ENCODE assay signal across 1 fruit fly cellular context in the genomic region with DNA sequence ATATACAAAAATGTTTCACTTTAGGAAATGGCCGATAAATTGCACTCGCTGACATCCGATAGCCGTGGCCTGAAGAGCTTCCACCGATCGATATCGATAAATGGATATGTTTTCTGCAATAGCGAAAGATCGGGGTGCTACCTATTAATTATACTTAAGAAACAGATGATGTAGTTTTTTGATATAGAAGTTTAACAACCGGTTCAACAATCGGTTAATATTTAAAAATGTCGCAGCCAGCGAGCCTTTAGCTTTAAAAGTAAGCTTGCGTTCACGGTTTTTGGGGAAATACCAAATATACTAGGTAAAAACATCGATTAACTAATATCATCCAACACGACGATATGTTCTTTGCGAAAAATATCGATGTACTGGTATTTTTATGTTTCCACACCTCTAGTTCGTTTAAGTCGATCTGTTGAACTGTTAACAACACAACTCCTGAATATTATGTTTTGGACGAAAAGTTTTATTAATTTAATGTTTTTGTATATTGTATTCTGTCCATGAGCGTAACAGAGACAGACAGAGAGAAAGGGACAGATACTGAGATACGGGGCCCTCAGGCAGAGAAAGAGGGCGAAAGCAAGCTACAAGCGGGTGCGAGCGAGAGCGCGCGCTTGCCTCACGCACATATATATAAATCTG.
TF ChIP-seq lines count a peak whose summit lies in the region.

Gene Dredd, minus strand, starts transcription at position 51 of the 648 bp plus-strand sequence.

TF ChIP-seq in whole organism, embryonic, 481 proteins besides CTCF, POLR2A, EP300 and RAD21 (continued from another document and continues in another):
- no peak for TF ChIP-seq Chrac-16 (GFP tag; optimal IDR thresholded peaks at IDR 0.05; lab: Kevin White, UChicago)
- peak; percentile 34 for TF ChIP-seq CG10543 (GFP tag; optimal IDR thresholded peaks at IDR 0.05; lab: Kevin White, UChicago)
- TF ChIP-seq CG17829 (tag; optimal IDR thresholded peaks at IDR 0.05; lab: Kevin White, UChicago): peak; percentile 79
- peak; percentile 97 for TF ChIP-seq CG3995 (GFP tag; optimal IDR thresholded peaks at IDR 0.05; lab: Kevin White, UChicago)
- TF ChIP-seq CG34376 (GFP tag; optimal IDR thresholded peaks at IDR 0.05; lab: Kevin White, UChicago): peak; percentile 19
- TF ChIP-seq Hmr (GFP tag; optimal IDR thresholded peaks at IDR 0.05; lab: Kevin White, UChicago): peak; percentile 28
- no peak for TF ChIP-seq Aef1 (GFP tag; IDR thresholded peaks at IDR 0.05; lab: Robert Waterston, UW)
- TF ChIP-seq CG2129 (GFP tag; IDR thresholded peaks at IDR 0.05; lab: Robert Waterston, UW; ENCODE audit: partially characterized antibody): peak; percentile 73
- TF ChIP-seq CG15696 (tag; optimal IDR thresholded peaks at IDR 0.05; lab: Kevin White, UChicago): no peak
- peak; percentile 17 for TF ChIP-seq dm (GFP tag; optimal IDR thresholded peaks at IDR 0.05; lab: Kevin White, UChicago)
- no peak for TF ChIP-seq CG33213 (GFP tag; optimal IDR thresholded peaks at IDR 0.05; lab: Kevin White, UChicago)
- TF ChIP-seq bsh (GFP tag; optimal IDR thresholded peaks at IDR 0.05; lab: Kevin White, UChicago): no peak
- TF ChIP-seq CG5180 (GFP tag; optimal IDR thresholded peaks at IDR 0.05; lab: Kevin White, UChicago): no peak
- no peak for TF ChIP-seq CG12744 (GFP tag; optimal IDR thresholded peaks at IDR 0.05; lab: Kevin White, UChicago)
- no peak for TF ChIP-seq oc (tag; optimal IDR thresholded peaks at IDR 0.05; lab: Kevin White, UChicago)
- no peak for TF ChIP-seq exex (tag; optimal IDR thresholded peaks at IDR 0.05; lab: Kevin White, UChicago)
- TF ChIP-seq CG32772 (GFP tag; IDR thresholded peaks at IDR 0.05; lab: Robert Waterston, UW): no peak
- no peak for TF ChIP-seq fd96Cb (tag; optimal IDR thresholded peaks at IDR 0.05; lab: Kevin White, UChicago)
- no peak for TF ChIP-seq CG31224 (GFP tag; IDR thresholded peaks at IDR 0.05; lab: Robert Waterston, UW)
- TF ChIP-seq fru (optimal IDR thresholded peaks at IDR 0.05; lab: Kevin White, UChicago): no peak
- no peak for TF ChIP-seq abd-A (tag; optimal IDR thresholded peaks at IDR 0.05; lab: Kevin White, UChicago)
- TF ChIP-seq Max (GFP tag; optimal IDR thresholded peaks at IDR 0.05; lab: Kevin White, UChicago): no peak
- no peak for TF ChIP-seq CG17612 (GFP tag; IDR thresholded peaks at IDR 0.05; lab: Robert Waterston, UW)
- no peak for TF ChIP-seq H2.0 (GFP tag; IDR thresholded peaks at IDR 0.05; lab: Robert Waterston, UW)
- peak; percentile 67 for TF ChIP-seq CG14710 (tag; optimal IDR thresholded peaks at IDR 0.05; lab: Kevin White, UChicago)
- peak; percentile 76 for TF ChIP-seq CG12659 (GFP tag; optimal IDR thresholded peaks at IDR 0.05; lab: Kevin White, UChicago)
- no peak for TF ChIP-seq CG9876 (GFP tag; optimal IDR thresholded peaks at IDR 0.05; lab: Kevin White, UChicago)
- TF ChIP-seq CG13424 (tag; optimal IDR thresholded peaks at IDR 0.05; lab: Kevin White, UChicago): no peak
- no peak for TF ChIP-seq CG12071 (GFP tag; optimal IDR thresholded peaks at IDR 0.05; lab: Kevin White, UChicago)
- TF ChIP-seq CG15073 (GFP tag; optimal IDR thresholded peaks at IDR 0.05; lab: Kevin White, UChicago): no peak
- no peak for TF ChIP-seq CG3407 (GFP tag; optimal IDR thresholded peaks at IDR 0.05; lab: Kevin White, UChicago)
- TF ChIP-seq jumu (GFP tag; optimal IDR thresholded peaks at IDR 0.05; lab: Kevin White, UChicago): no peak
- no peak for TF ChIP-seq CG7839 (tag; optimal IDR thresholded peaks at IDR 0.05; lab: Kevin White, UChicago)
- TF ChIP-seq Hr3 (GFP tag; optimal IDR thresholded peaks at IDR 0.05; lab: Kevin White, UChicago): no peak
- no peak for TF ChIP-seq dan (GFP tag; IDR thresholded peaks at IDR 0.05; lab: Robert Waterston, UW)
- no peak for TF ChIP-seq Nf-YA (GFP tag; IDR thresholded peaks at IDR 0.05; lab: Robert Waterston, UW)
- no peak for TF ChIP-seq wek (GFP tag; optimal IDR thresholded peaks at IDR 0.05; lab: Kevin White, UChicago)
- no peak for TF ChIP-seq gsb-n (tag; optimal IDR thresholded peaks at IDR 0.05; lab: Kevin White, UChicago)
- peak; percentile 93 for TF ChIP-seq Dll (GFP tag; IDR thresholded peaks at IDR 0.05; lab: Robert Waterston, UW; ENCODE audit: partially characterized antibody)
- peak; percentile 100 for TF ChIP-seq vnd (GFP tag; IDR thresholded peaks at IDR 0.05; lab: Robert Waterston, UW; ENCODE audit: partially characterized antibody)
- TF ChIP-seq CG17361 (GFP tag; IDR thresholded peaks at IDR 0.05; lab: Robert Waterston, UW): peak; percentile 40; the same call in 1 of the 3 replicates
- TF ChIP-seq Dref (GFP tag; IDR thresholded peaks at IDR 0.05; lab: Robert Waterston, UW): peak; percentile 76
- TF ChIP-seq CG3847 (GFP tag; IDR thresholded peaks at IDR 0.05; lab: Robert Waterston, UW): no peak
- TF ChIP-seq Pdp1 (GFP tag; optimal IDR thresholded peaks at IDR 0.05; lab: Kevin White, UChicago): no peak
- TF ChIP-seq pb (GFP tag; optimal IDR thresholded peaks at IDR 0.05; lab: Kevin White, UChicago): no peak
- TF ChIP-seq CG15269 (tag; optimal IDR thresholded peaks at IDR 0.05; lab: Kevin White, UChicago): no peak
- TF ChIP-seq Dad (GFP tag; optimal IDR thresholded peaks at IDR 0.05; lab: Kevin White, UChicago): no peak
- no peak for TF ChIP-seq CG8944 (GFP tag; optimal IDR thresholded peaks at IDR 0.05; lab: Kevin White, UChicago)
- no peak for TF ChIP-seq zf30C (GFP tag; optimal IDR thresholded peaks at IDR 0.05; lab: Kevin White, UChicago)
- TF ChIP-seq Hsf (GFP tag; optimal IDR thresholded peaks at IDR 0.05; lab: Kevin White, UChicago): no peak
- no peak for TF ChIP-seq gcm2 (GFP tag; optimal IDR thresholded peaks at IDR 0.05; lab: Kevin White, UChicago)
- TF ChIP-seq CG1832 (GFP tag; optimal IDR thresholded peaks at IDR 0.05; lab: Kevin White, UChicago): peak; percentile 87
- TF ChIP-seq cato (GFP tag; optimal IDR thresholded peaks at IDR 0.05; lab: Kevin White, UChicago; ENCODE audit: borderline replicate concordance): no peak
- no peak for TF ChIP-seq nau (GFP tag; optimal IDR thresholded peaks at IDR 0.05; lab: Kevin White, UChicago)
- TF ChIP-seq CG8359 (GFP tag; optimal IDR thresholded peaks at IDR 0.05; lab: Kevin White, UChicago; ENCODE audit: borderline replicate concordance): no peak
- TF ChIP-seq CG11696 (GFP tag; IDR thresholded peaks at IDR 0.05; lab: Robert Waterston, UW): no peak
- TF ChIP-seq Awh (GFP tag; IDR thresholded peaks at IDR 0.05; lab: Robert Waterston, UW): no peak
- TF ChIP-seq dati (GFP tag; IDR thresholded peaks at IDR 0.05; lab: Robert Waterston, UW): no peak
- no peak for TF ChIP-seq CG12769 (tag; optimal IDR thresholded peaks at IDR 0.05; lab: Kevin White, UChicago)
- TF ChIP-seq Sry-δ (GFP tag; optimal IDR thresholded peaks at IDR 0.05; lab: Kevin White, UChicago): peak; percentile 93
- TF ChIP-seq run (tag; optimal IDR thresholded peaks at IDR 0.05; lab: Kevin White, UChicago): no peak
- TF ChIP-seq Nf-YC (tag; optimal IDR thresholded peaks at IDR 0.05; lab: Kevin White, UChicago): no peak
- no peak for TF ChIP-seq Xrp1 (GFP tag; IDR thresholded peaks at IDR 0.05; lab: Robert Waterston, UW)
- TF ChIP-seq CG3838 (GFP tag; optimal IDR thresholded peaks at IDR 0.05; lab: Kevin White, UChicago): no peak
- no peak for TF ChIP-seq CG4328 (GFP tag; optimal IDR thresholded peaks at IDR 0.05; lab: Kevin White, UChicago)
- no peak for TF ChIP-seq sima (GFP tag; optimal IDR thresholded peaks at IDR 0.05; lab: Kevin White, UChicago)
- TF ChIP-seq danr (GFP tag; IDR thresholded peaks at IDR 0.05; lab: Robert Waterston, UW): no peak
- no peak for TF ChIP-seq Fer3 (tag; optimal IDR thresholded peaks at IDR 0.05; lab: Kevin White, UChicago)
- TF ChIP-seq CG4854 (GFP tag; optimal IDR thresholded peaks at IDR 0.05; lab: Kevin White, UChicago): no peak
- peak; percentile 89 for TF ChIP-seq CG10321 (GFP tag; IDR thresholded peaks at IDR 0.05; lab: Robert Waterston, UW)
- TF ChIP-seq CG6765 (GFP tag; optimal IDR thresholded peaks at IDR 0.05; lab: Kevin White, UChicago): no peak
- TF ChIP-seq onecut (GFP tag; IDR thresholded peaks at IDR 0.05; lab: Robert Waterston, UW): no peak
- TF ChIP-seq ap (GFP tag; IDR thresholded peaks at IDR 0.05; lab: Robert Waterston, UW): no peak
- no peak for TF ChIP-seq CG18764 (GFP tag; optimal IDR thresholded peaks at IDR 0.05; lab: Kevin White, UChicago)
- 0 out of 2 replicates have a peak, but pooled peaks have one; percentile 13 for TF ChIP-seq GATAe (GFP tag; conservative IDR thresholded peaks at IDR 0.05; lab: Robert Waterston, UW)
- no peak for TF ChIP-seq CG6254 (GFP tag; optimal IDR thresholded peaks at IDR 0.05; lab: Kevin White, UChicago)
- TF ChIP-seq dmrt99B (tag; optimal IDR thresholded peaks at IDR 0.05; lab: Kevin White, UChicago): no peak
- TF ChIP-seq Sin3A (optimal IDR thresholded peaks at IDR 0.05; lab: Kevin White, UChicago): peak; percentile 56
- TF ChIP-seq kni (GFP tag; optimal IDR thresholded peaks at IDR 0.05; lab: Kevin White, UChicago): no peak
- no peak for TF ChIP-seq tin (GFP tag; optimal IDR thresholded peaks at IDR 0.05; lab: Kevin White, UChicago)
- TF ChIP-seq CG10267 (tag; optimal IDR thresholded peaks at IDR 0.05; lab: Kevin White, UChicago): peak; percentile 54
- TF ChIP-seq E2f1 (GFP tag; IDR thresholded peaks at IDR 0.05; lab: Robert Waterston, UW): no peak
- no peak for TF ChIP-seq C15 (GFP tag; IDR thresholded peaks at IDR 0.05; lab: Robert Waterston, UW)
- TF ChIP-seq HLH54F (GFP tag; optimal IDR thresholded peaks at IDR 0.05; lab: Kevin White, UChicago): no peak
- no peak for TF ChIP-seq CG13775 (GFP tag; optimal IDR thresholded peaks at IDR 0.05; lab: Kevin White, UChicago)
- no peak for TF ChIP-seq CG11398 (GFP tag; optimal IDR thresholded peaks at IDR 0.05; lab: Kevin White, UChicago)
- TF ChIP-seq CG11093 (GFP tag; IDR thresholded peaks at IDR 0.05; lab: Robert Waterston, UW): no peak
- no peak for TF ChIP-seq emc (GFP tag; optimal IDR thresholded peaks at IDR 0.05; lab: Kevin White, UChicago)
- TF ChIP-seq Rfx (GFP tag; IDR thresholded peaks at IDR 0.05; lab: Robert Waterston, UW): no peak; the same call in 1 of the 2 replicates
- no peak for TF ChIP-seq slou (GFP tag; optimal IDR thresholded peaks at IDR 0.05; lab: Kevin White, UChicago)
- TF ChIP-seq HLH4C (GFP tag; IDR thresholded peaks at IDR 0.05; lab: Robert Waterston, UW; ENCODE audit: partially characterized antibody): peak; percentile 96
- peak; percentile 2 for TF ChIP-seq CG2120 (GFP tag; optimal IDR thresholded peaks at IDR 0.05; lab: Kevin White, UChicago)
- TF ChIP-seq CG17802 (tag; optimal IDR thresholded peaks at IDR 0.05; lab: Kevin White, UChicago): no peak
- TF ChIP-seq ato (GFP tag; IDR thresholded peaks at IDR 0.05; lab: Robert Waterston, UW; ENCODE audit: partially characterized antibody): peak; percentile 73
- no peak for TF ChIP-seq HmgD (GFP tag; optimal IDR thresholded peaks at IDR 0.05; lab: Kevin White, UChicago)
- TF ChIP-seq jing (GFP tag; optimal IDR thresholded peaks at IDR 0.05; lab: Kevin White, UChicago): no peak
- no peak for TF ChIP-seq hth (optimal IDR thresholded peaks at IDR 0.05; lab: Kevin White, UChicago)
- TF ChIP-seq dimm (GFP tag; IDR thresholded peaks at IDR 0.05; lab: Robert Waterston, UW): no peak
- TF ChIP-seq Lhr (GFP tag; optimal IDR thresholded peaks at IDR 0.05; lab: Kevin White, UChicago): peak; percentile 27
- TF ChIP-seq BEAF-32 (GFP tag; optimal IDR thresholded peaks at IDR 0.05; lab: Kevin White, UChicago): peak; percentile 95
- no peak for TF ChIP-seq CG1529 (GFP tag; optimal IDR thresholded peaks at IDR 0.05; lab: Kevin White, UChicago)
- no peak for TF ChIP-seq CG12942 (GFP tag; optimal IDR thresholded peaks at IDR 0.05; lab: Kevin White, UChicago)
- no peak for TF ChIP-seq Atf-2 (GFP tag; optimal IDR thresholded peaks at IDR 0.05; lab: Kevin White, UChicago)
- TF ChIP-seq CrebB (tag; optimal IDR thresholded peaks at IDR 0.05; lab: Kevin White, UChicago): no peak
- TF ChIP-seq CG4404 (GFP tag; IDR thresholded peaks at IDR 0.05; lab: Robert Waterston, UW): no peak
- no peak for TF ChIP-seq maf-S (GFP tag; optimal IDR thresholded peaks at IDR 0.05; lab: Kevin White, UChicago)
- peak; percentile 80 for TF ChIP-seq Doc3 (GFP tag; IDR thresholded peaks at IDR 0.05; lab: Robert Waterston, UW; ENCODE audit: partially characterized antibody)
- peak; percentile 4 for TF ChIP-seq CG17359 (tag; optimal IDR thresholded peaks at IDR 0.05; lab: Kevin White, UChicago)
- TF ChIP-seq sd (tag; optimal IDR thresholded peaks at IDR 0.05; lab: Kevin White, UChicago): no peak
- no peak for TF ChIP-seq Camta (GFP tag; optimal IDR thresholded peaks at IDR 0.05; lab: Kevin White, UChicago)
- no peak for TF ChIP-seq wdn (GFP tag; IDR thresholded peaks at IDR 0.05; lab: Robert Waterston, UW)
- no peak for TF ChIP-seq ems (GFP tag; optimal IDR thresholded peaks at IDR 0.05; lab: Kevin White, UChicago)
- TF ChIP-seq pfk (GFP tag; optimal IDR thresholded peaks at IDR 0.05; lab: Kevin White, UChicago): no peak
- no peak for TF ChIP-seq Ada2b (GFP tag; IDR thresholded peaks at IDR 0.05; lab: Robert Waterston, UW)
- no peak for TF ChIP-seq Usf (GFP tag; optimal IDR thresholded peaks at IDR 0.05; lab: Kevin White, UChicago)
- no peak for TF ChIP-seq ken (GFP tag; IDR thresholded peaks at IDR 0.05; lab: Robert Waterston, UW)
- TF ChIP-seq Dip3 (GFP tag; optimal IDR thresholded peaks at IDR 0.05; lab: Kevin White, UChicago): no peak
- no peak for TF ChIP-seq CG33557 (GFP tag; optimal IDR thresholded peaks at IDR 0.05; lab: Kevin White, UChicago)
- TF ChIP-seq lov (optimal IDR thresholded peaks at IDR 0.05; lab: Kevin White, UChicago): no peak
- TF ChIP-seq lov (GFP tag; IDR thresholded peaks at IDR 0.05; lab: Robert Waterston, UW): no peak
- no peak for TF ChIP-seq dysf (GFP tag; IDR thresholded peaks at IDR 0.05; lab: Robert Waterston, UW)
- peak; percentile 81 for TF ChIP-seq hbn (GFP tag; IDR thresholded peaks at IDR 0.05; lab: Robert Waterston, UW; ENCODE audit: partially characterized antibody)
- no peak for TF ChIP-seq Eip74EF (GFP tag; optimal IDR thresholded peaks at IDR 0.05; lab: Kevin White, UChicago)
- TF ChIP-seq crc (GFP tag; optimal IDR thresholded peaks at IDR 0.05; lab: Kevin White, UChicago): no peak
- no peak for TF ChIP-seq unpg (GFP tag; optimal IDR thresholded peaks at IDR 0.05; lab: Kevin White, UChicago)
- peak; percentile 95 for TF ChIP-seq CG14860 (GFP tag; IDR thresholded peaks at IDR 0.05; lab: Robert Waterston, UW; ENCODE audit: partially characterized antibody)
- TF ChIP-seq CG13287 (GFP tag; IDR thresholded peaks at IDR 0.05; lab: Robert Waterston, UW; ENCODE audit: partially characterized antibody): peak; percentile 92
- no peak for TF ChIP-seq crol (GFP tag; IDR thresholded peaks at IDR 0.05; lab: Robert Waterston, UW)
- no peak for TF ChIP-seq CG10959 (GFP tag; IDR thresholded peaks at IDR 0.05; lab: Robert Waterston, UW)
